Worm (Caenorhabditis elegans) whole organism, L4 larva: Measurements from ENCODE around the gene T13F2.4.

Source experiments
- F49E8.2 ChIP-seq: sonication (generic microtip); optimal IDR thresholded peaks from 2 replicates; lab custom pipeline; 2016; ENCODE audit warnings: missing compliant biosample characterization, mild to moderate bottlenecking, missing genetic modification characterization, borderline replicate concordance
- T20F7.1 ChIP-seq: fragments of 200-800 bp; sonication (Bioruptor generic); optimal IDR thresholded peaks from 2 replicates; lab custom pipeline; 2018; ENCODE audit warnings: mild to moderate bottlenecking, missing genetic modification characterization, missing compliant biosample characterization
- T26A8.4 ChIP-seq: fragments of 200-800 bp; sonication (Bioruptor generic); IDR thresholded peaks from 2 replicates; pipeline ENCODE4 v1.3.6; 2022; ENCODE audit warnings: missing genetic modification characterization, missing compliant biosample characterization
- Y105C5A.15 ChIP-seq: fragments of 200-800 bp; sonication (Bioruptor generic); IDR thresholded peaks from 2 replicates; pipeline ENCODE4 v1.3.6; 2022; ENCODE audit warnings: missing genetic modification characterization, missing compliant biosample characterization
- Y5F2A.4 ChIP-seq: fragments of 200-800 bp; sonication (Bioruptor generic); optimal IDR thresholded peaks from 2 replicates; lab custom pipeline; 2018; ENCODE audit warnings: mild to moderate bottlenecking, missing genetic modification characterization, missing compliant biosample characterization
- ZK546.5 ChIP-seq, 2 experiments: sonication (generic microtip); optimal IDR thresholded peaks; 2 replicates each; lab custom pipeline; 2017; ENCODE audit warnings: missing biosample characterization in 2 of 2, missing genetic modification characterization in 2 of 2
- ama-1 ChIP-seq: fragments of 150-350 bp; optimal IDR thresholded peaks from 2 replicates; lab custom pipeline; 2014; ENCODE audit warnings: inconsistent platforms, mixed read lengths
- arid-1 ChIP-seq: fragments of 200-800 bp; sonication (Bioruptor generic); conservative IDR thresholded peaks from 2 replicates; pipeline ENCODE4 v1.3.6; 2022; ENCODE audit warnings: missing genetic modification reagents, missing genetic modification characterization, missing compliant biosample characterization
- attf-4 ChIP-seq: sonication (generic microtip); optimal IDR thresholded peaks from 3 replicates; lab custom pipeline; 2017; ENCODE audit warnings: missing biosample characterization, missing genetic modification characterization
- ceh-28 ChIP-seq: fragments of 150-350 bp; optimal IDR thresholded peaks from 2 replicates; lab custom pipeline; 2014; ENCODE audit warnings: missing biosample characterization, missing genetic modification reagents, missing genetic modification characterization
- ceh-32 ChIP-seq: sonication (generic microtip); optimal IDR thresholded peaks from 2 replicates; lab custom pipeline; 2016; ENCODE audit warnings: mild to moderate bottlenecking, missing genetic modification characterization, missing compliant biosample characterization; ENCODE audit not compliant: poor library complexity
- ces-1 ChIP-seq: fragments of 150-350 bp; sonication (generic microtip); optimal IDR thresholded peaks from 4 replicates; lab custom pipeline; 2014; ENCODE audit warnings: missing biosample characterization, missing genetic modification reagents, missing genetic modification characterization
- cey-2 ChIP-seq: sonication (generic microtip); optimal IDR thresholded peaks from 3 replicates; lab custom pipeline; 2017; ENCODE audit warnings: missing genetic modification characterization, mild to moderate bottlenecking, missing compliant biosample characterization, antibody characterized with exemption, borderline replicate concordance; ENCODE audit not compliant: insufficient read depth
- daf-12 ChIP-seq: fragments of 150-350 bp; optimal IDR thresholded peaks from 2 replicates; lab custom pipeline; 2014; ENCODE audit warnings: missing biosample characterization, missing genetic modification reagents, missing genetic modification characterization
- daf-19 ChIP-seq: fragments of 200-800 bp; sonication (Bioruptor generic); conservative IDR thresholded peaks from 2 replicates; pipeline ENCODE4 v1.3.6; 2022; ENCODE audit warnings: missing genetic modification characterization, missing compliant biosample characterization
- dmd-8 ChIP-seq: fragments of 200-800 bp; sonication (Bioruptor generic); IDR thresholded peaks from 2 replicates; pipeline ENCODE4 v1.3.6; 2022; ENCODE audit warnings: missing genetic modification characterization, missing compliant biosample characterization
- egl-27 ChIP-seq: sonication (generic microtip); optimal IDR thresholded peaks from 3 replicates; lab custom pipeline; 2017; ENCODE audit warnings: missing biosample characterization, missing genetic modification reagents, missing genetic modification characterization
- fkh-10 ChIP-seq: fragments of 150-350 bp; optimal IDR thresholded peaks from 2 replicates; lab custom pipeline; 2014; ENCODE audit warnings: missing biosample characterization, missing genetic modification reagents, missing genetic modification characterization
- fos-1 ChIP-seq: fragments of 150-350 bp; optimal IDR thresholded peaks from 2 replicates; lab custom pipeline; 2014; ENCODE audit warnings: missing biosample characterization, missing genetic modification characterization
- gei-8 ChIP-seq: fragments of 200-800 bp; sonication (Bioruptor generic); optimal IDR thresholded peaks from 2 replicates; lab custom pipeline; 2018; ENCODE audit warnings: mild to moderate bottlenecking, missing genetic modification characterization, missing compliant biosample characterization
- hlh-11 ChIP-seq: fragments of 200-800 bp; sonication (Bioruptor generic); optimal IDR thresholded peaks from 2 replicates; lab custom pipeline; 2018; ENCODE audit warnings: mild to moderate bottlenecking, missing genetic modification characterization, missing compliant biosample characterization
- hlh-30 ChIP-seq: sonication (generic microtip); optimal IDR thresholded peaks from 2 replicates; lab custom pipeline; 2017; ENCODE audit warnings: antibody characterized with exemption, mild to moderate bottlenecking, missing genetic modification characterization, missing compliant biosample characterization; ENCODE audit not compliant: insufficient read depth
- hmg-1.1 ChIP-seq: fragments of 200-800 bp; sonication (Bioruptor generic); IDR thresholded peaks from 2 replicates; pipeline ENCODE4 v1.3.6; 2022; ENCODE audit warnings: missing genetic modification reagents, missing genetic modification characterization, missing compliant biosample characterization
- lin-15B ChIP-seq: fragments of 150-350 bp; sonication (generic microtip); optimal IDR thresholded peaks from 3 replicates; lab custom pipeline; 2014; ENCODE audit warnings: missing biosample characterization, missing genetic modification characterization
- lin-29 ChIP-seq: fragments of 200-800 bp; sonication (Bioruptor generic); IDR thresholded peaks from 2 replicates; pipeline ENCODE4 v1.3.6; 2022; ENCODE audit warnings: missing genetic modification reagents, missing genetic modification characterization, missing compliant biosample characterization
- lin-38 ChIP-seq: fragments of 200-800 bp; sonication (Bioruptor generic); IDR thresholded peaks from 2 replicates; pipeline ENCODE4 v1.3.6; 2022; ENCODE audit warnings: missing genetic modification reagents, missing genetic modification characterization, missing compliant biosample characterization
- madf-9 ChIP-seq: fragments of 200-800 bp; sonication (Bioruptor generic); conservative IDR thresholded peaks from 2 replicates; pipeline ENCODE4 v1.3.6; 2022; ENCODE audit warnings: missing genetic modification reagents, missing genetic modification characterization, missing compliant biosample characterization
- mdl-1 ChIP-seq, 2 experiments: fragments of 150-350 bp in 1 of 2; sonication (generic microtip) in 1 of 2; optimal IDR thresholded peaks; 2 replicates each; lab custom pipeline; 2014 to 2017; ENCODE audit warnings: missing biosample characterization in 2 of 2, missing genetic modification characterization in 2 of 2
- mep-1 ChIP-seq: fragments of 150-350 bp; sonication (generic microtip); optimal IDR thresholded peaks from 3 replicates; lab custom pipeline; 2014; ENCODE audit warnings: missing biosample characterization, missing genetic modification characterization
- mes-2 ChIP-seq: sonication (generic microtip); optimal IDR thresholded peaks from 2 replicates; lab custom pipeline; 2016; ENCODE audit warnings: missing genotype, mild to moderate bottlenecking, missing genetic modification characterization, missing compliant biosample characterization; ENCODE audit not compliant: poor library complexity, severe bottlenecking
- mxl-3 ChIP-seq: fragments of 200-800 bp; sonication (Bioruptor generic); optimal IDR thresholded peaks from 2 replicates; lab custom pipeline; 2018; ENCODE audit warnings: mild to moderate bottlenecking, missing genetic modification characterization, missing compliant biosample characterization
- nhr-10 ChIP-seq: fragments of 150-350 bp; optimal IDR thresholded peaks from 2 replicates; lab custom pipeline; 2014; ENCODE audit warnings: missing biosample characterization, missing genetic modification characterization
- nhr-237 ChIP-seq: sonication (generic microtip); optimal IDR thresholded peaks from 2 replicates; lab custom pipeline; 2017; ENCODE audit warnings: missing biosample characterization, missing genetic modification characterization
- php-3 ChIP-seq: fragments of 200-800 bp; sonication (Bioruptor generic); IDR thresholded peaks from 2 replicates; pipeline ENCODE4 v1.3.6; 2022; ENCODE audit warnings: missing genetic modification reagents, missing genetic modification characterization, missing compliant biosample characterization
- rbr-2 ChIP-seq: sonication (generic microtip); optimal IDR thresholded peaks from 2 replicates; lab custom pipeline; 2016; ENCODE audit warnings: missing genotype, missing genetic modification characterization, missing compliant biosample characterization
- sdz-12 ChIP-seq: fragments of 200-800 bp; sonication (Bioruptor generic); optimal IDR thresholded peaks from 2 replicates; lab custom pipeline; 2018; ENCODE audit warnings: mild to moderate bottlenecking, missing genetic modification characterization, missing compliant biosample characterization
- set-16 ChIP-seq: fragments of 200-800 bp; sonication (Bioruptor generic); IDR thresholded peaks from 2 replicates; pipeline ENCODE4 v1.3.6; 2022; ENCODE audit warnings: missing genetic modification reagents, missing genetic modification characterization, missing compliant biosample characterization
- snpc-1.2 ChIP-seq: fragments of 200-800 bp; sonication (Bioruptor generic); IDR thresholded peaks from 2 replicates; pipeline ENCODE4 v1.3.6; 2022; ENCODE audit warnings: missing genetic modification reagents, missing genetic modification characterization, missing compliant biosample characterization
- tag-97 ChIP-seq: fragments of 200-800 bp; sonication (Bioruptor generic); IDR thresholded peaks from 2 replicates; pipeline ENCODE4 v1.3.6; 2022; ENCODE audit warnings: missing genetic modification characterization, missing compliant biosample characterization
- tra-1 ChIP-seq: fragments of 200-800 bp; sonication (Bioruptor generic); IDR thresholded peaks from 2 replicates; pipeline ENCODE4 v1.3.6; 2022; ENCODE audit warnings: missing genetic modification reagents, missing genetic modification characterization, missing compliant biosample characterization
- unc-130 ChIP-seq: sonication (generic microtip); optimal IDR thresholded peaks from 2 replicates; lab custom pipeline; 2016; ENCODE audit warnings: missing genetic modification reagents, missing genetic modification characterization, missing compliant biosample characterization
- unc-62 ChIP-seq, 3 experiments: fragments of 150-350 bp in 1 of 3; sonication (generic microtip); optimal IDR thresholded peaks in 2 of 3; peaks in 1 of 3; 1 replicate in 1 of 3; 2 replicates in 2 of 3; lab custom pipeline; 2014 to 2017; ENCODE audit warnings: missing biosample characterization in 3 of 3, missing genetic modification characterization in 3 of 3, missing genetic modification reagents in 3 of 3, missing genotype in 1 of 3
- zfp-2 ChIP-seq: sonication (generic microtip); optimal IDR thresholded peaks from 2 replicates; lab custom pipeline; 2016; ENCODE audit warnings: mild to moderate bottlenecking, missing genetic modification characterization, missing compliant biosample characterization
- zip-11 ChIP-seq: fragments of 200-800 bp; sonication (Bioruptor generic); IDR thresholded peaks from 2 replicates; pipeline ENCODE4 v1.3.6; 2022; ENCODE audit warnings: missing genetic modification characterization, missing compliant biosample characterization

Gene T13F2.4

ce11 chrIV:9821621-9822020, 32.0 kb downstream of the T13F2.4 start, which contains the start of gene col-123:
Gene col-123, plus strand, starts transcription at chrIV:9821921.
- no peak for TF ChIP-seq sdz-12
- no peak for TF ChIP-seq unc-62 (GFP tag; optimal IDR thresholded peaks at IDR 0.05 in 1 of 2; lab: Kevin White, UChicago)
- no peak for TF ChIP-seq unc-62 (tag; optimal IDR thresholded peaks at IDR 0.05; lab: Kevin White, UChicago)
- TF ChIP-seq zfp-2 (tag; lab: Kevin White, UChicago), result no peak
- TF ChIP-seq fos-1, result no peak
- no peak for TF ChIP-seq nhr-237 (tag; lab: Kevin White, UChicago)
- no peak for TF ChIP-seq php-3 (GFP tag; lab: Robert Waterston, UW)
- TF ChIP-seq daf-12 (tag; lab: Kevin White, UChicago), result no peak
- TF ChIP-seq hlh-30 (tag; lab: Kevin White, UChicago), result no peak
- no peak for TF ChIP-seq daf-19 (GFP tag; lab: Robert Waterston, UW)
- TF ChIP-seq attf-4 (tag; lab: Kevin White, UChicago), result no peak
- TF ChIP-seq nhr-10 (tag; lab: Kevin White, UChicago), result no peak
- TF ChIP-seq mxl-3, result no peak
- TF ChIP-seq tag-97, result no peak
- no peak for TF ChIP-seq unc-130 (GFP tag; lab: Kevin White, UChicago)

- TF ChIP-seq lin-15B (tag; lab: Kevin White, UChicago), result no peak
- peak; percentile 71 for TF ChIP-seq set-16
- TF ChIP-seq, all 104 proteins: peak for 1
Observed at ce11 chrIV:9822585-9822984, 33.0 kb downstream of the T13F2.4 start.

ce11 chrIV:9824480-9824879, 34.9 kb downstream of the T13F2.4 start, which contains the start of gene catp-6:
Gene catp-6, minus strand, starts transcription at chrIV:9824580.
- no peak for TF ChIP-seq ZK546.5 (tag; optimal IDR thresholded peaks at IDR 0.05; lab: Kevin White, UChicago)
- TF ChIP-seq lin-38, result no peak
- no peak for TF ChIP-seq madf-9
- no peak for TF ChIP-seq fkh-10 (GFP tag; lab: Kevin White, UChicago)
- TF ChIP-seq zfp-2 (tag; lab: Kevin White, UChicago), result no peak
- no peak for TF ChIP-seq rbr-2
- no peak for TF ChIP-seq dmd-8 (GFP tag; lab: Robert Waterston, UW)
- TF ChIP-seq mes-2 (tag; lab: Kevin White, UChicago), result no peak
- TF ChIP-seq nhr-10 (tag; lab: Kevin White, UChicago), result no peak
- no peak for TF ChIP-seq egl-27 (tag; lab: Kevin White, UChicago)
- TF ChIP-seq ama-1 (lab: Kevin White, UChicago), result no peak
- TF ChIP-seq gei-8 (GFP tag; lab: Kevin White, UChicago), result no peak
- TF ChIP-seq Y105C5A.15 (GFP tag; lab: Robert Waterston, UW), result no peak
- no peak for TF ChIP-seq zip-11
- TF ChIP-seq cey-2 (tag; lab: Kevin White, UChicago), result no peak
- no peak for TF ChIP-seq hlh-11 (tag; lab: Kevin White, UChicago)

ce11 chrIV:9825196-9825744, 35.7 kb downstream of the T13F2.4 start, which contains the start of gene mtr-4:
Gene mtr-4, plus strand, starts transcription at chrIV:9825694.
- TF ChIP-seq F49E8.2 (tag; lab: Kevin White, UChicago) (peak; percentile 5), nhr-237 (tag; lab: Kevin White, UChicago) (no peak), lin-38 (peak; percentile 95), T26A8.4 (GFP tag; lab: Robert Waterston, UW) (no peak), mes-2 (tag; lab: Kevin White, UChicago) (peak; percentile 8), nhr-10 (tag; lab: Kevin White, UChicago) (no peak), hmg-1.1 (GFP tag; lab: Robert Waterston, UW) (no peak), snpc-1.2 (GFP tag; lab: Robert Waterston, UW) (peak; percentile 80), Y5F2A.4 (no peak), mdl-1 (tag; optimal IDR thresholded peaks at IDR 0.05; lab: Kevin White, UChicago) (peak in 1 of 2 experiments; percentile 17), mep-1 (no peak), php-3 (GFP tag; lab: Robert Waterston, UW) (no peak), unc-130 (GFP tag; lab: Kevin White, UChicago) (peak; percentile 8), lin-29 (no peak), T20F7.1 (GFP tag; lab: Kevin White, UChicago) (no peak), ces-1 (GFP tag; lab: Kevin White, UChicago) (no peak), ceh-32 (tag; lab: Kevin White, UChicago) (no peak), hlh-30 (tag; lab: Kevin White, UChicago) (no peak), arid-1 (GFP tag; lab: Robert Waterston, UW) (no peak), ceh-28 (tag; lab: Kevin White, UChicago) (no peak), tra-1 (GFP tag; lab: Robert Waterston, UW) (0 out of 2 replicates have a peak, but pooled peaks have one; percentile 53)
